Fruit fly (Drosophila melanogaster): ENCODE measurements around the gene Sf3b5.

Sf3b5 gene

dm6 chr3R:9048466-9049072, 33.4 kb upstream of the Sf3b5 start, which contains the start of gene Mst85C (continued):
- no peak for TF ChIP-seq eyg (GFP tag; optimal IDR thresholded peaks at IDR 0.05)
- no peak for TF ChIP-seq az2 (GFP tag; optimal IDR thresholded peaks at IDR 0.05)
- peak; percentile 33 for TF ChIP-seq CG17568 (GFP tag; optimal IDR thresholded peaks at IDR 0.05)
- TF ChIP-seq pnt (GFP tag; optimal IDR thresholded peaks at IDR 0.05), result no peak
- no peak for TF ChIP-seq ac (GFP tag; optimal IDR thresholded peaks at IDR 0.05)
- TF ChIP-seq CG6175 (GFP tag; IDR thresholded peaks at IDR 0.05), result no peak
- peak in 1 of 2 experiments; percentile 53 for TF ChIP-seq Pdp1 (GFP tag; optimal IDR thresholded peaks at IDR 0.05)
- TF ChIP-seq Poxn (GFP tag; IDR thresholded peaks at IDR 0.05), result no peak
- TF ChIP-seq CG7745 (tag; optimal IDR thresholded peaks at IDR 0.05), result no peak
- no peak for TF ChIP-seq gce (GFP tag; IDR thresholded peaks at IDR 0.05)
- TF ChIP-seq NK7.1 (GFP tag; optimal IDR thresholded peaks at IDR 0.05), result no peak
- TF ChIP-seq CG17612 (GFP tag; IDR thresholded peaks at IDR 0.05), result no peak
- TF ChIP-seq exex (tag; optimal IDR thresholded peaks at IDR 0.05), result peak; percentile 65
- no peak for TF ChIP-seq fd102C (GFP tag; optimal IDR thresholded peaks at IDR 0.05)
- TF ChIP-seq pfk (GFP tag; optimal IDR thresholded peaks at IDR 0.05), result no peak
- no peak for TF ChIP-seq CG5180 (GFP tag; optimal IDR thresholded peaks at IDR 0.05)
- TF ChIP-seq eve (GFP tag; optimal IDR thresholded peaks at IDR 0.05), result no peak
- no peak for TF ChIP-seq CG33213 (GFP tag; optimal IDR thresholded peaks at IDR 0.05)

dm6 chr3R:9047561-9048465, 32.7 kb upstream of the Sf3b5 start, which contains the start of gene Rel:
Gene Rel (minus strand): TSS chr3R:9047977.
- TF ChIP-seq CG2678 (tag; optimal IDR thresholded peaks at IDR 0.05) (peak; percentile 86), croc (GFP tag; conservative IDR thresholded peaks at IDR 0.05) (peak; percentile 48; the same call in 1 of the 3 replicates), zfh2 (GFP tag; optimal IDR thresholded peaks at IDR 0.05) (peak; percentile 30), CG3281 (GFP tag; optimal IDR thresholded peaks at IDR 0.05) (peak; percentile 78), prd (optimal IDR thresholded peaks at IDR 0.05) (no peak), prd (GFP tag; IDR thresholded peaks at IDR 0.05) (no peak), odd (GFP tag; optimal IDR thresholded peaks at IDR 0.05) (peak; percentile 12), shn (GFP tag; optimal IDR thresholded peaks at IDR 0.05) (peak; percentile 40), CG7839 (tag; optimal IDR thresholded peaks at IDR 0.05) (peak; percentile 82), MESR4 (GFP tag; optimal IDR thresholded peaks at IDR 0.05) (peak; percentile 27), CG3995 (GFP tag; optimal IDR thresholded peaks at IDR 0.05) (peak; percentile 54), CG9876 (GFP tag; optimal IDR thresholded peaks at IDR 0.05) (no peak), kay (GFP tag; optimal IDR thresholded peaks at IDR 0.05) (peak; percentile 82), CG9727 (GFP tag; optimal IDR thresholded peaks at IDR 0.05) (peak; percentile 81), CG14667 (GFP tag; IDR thresholded peaks at IDR 0.05) (no peak), NC2β (GFP tag; optimal IDR thresholded peaks at IDR 0.05) (peak; percentile 22), Max (GFP tag; optimal IDR thresholded peaks at IDR 0.05) (peak; percentile 56), sob (GFP tag; IDR thresholded peaks at IDR 0.05) (no peak), Mad (GFP tag; optimal IDR thresholded peaks at IDR 0.05) (no peak), CG12391 (tag; optimal IDR thresholded peaks at IDR 0.05) (peak; percentile 89), Scr (GFP tag; IDR thresholded peaks at IDR 0.05; ENCODE audit: partially characterized antibody) (no peak), CG9932 (GFP tag; IDR thresholded peaks at IDR 0.05) (no peak), CG17912 (GFP tag; optimal IDR thresholded peaks at IDR 0.05) (no peak), lbe (GFP tag; optimal IDR thresholded peaks at IDR 0.05) (peak; percentile 70), zen2 (GFP tag; IDR thresholded peaks at IDR 0.05; ENCODE audit: partially characterized antibody) (no peak), sug (tag; optimal IDR thresholded peaks at IDR 0.05) (peak; percentile 78), fd3F (GFP tag; optimal IDR thresholded peaks at IDR 0.05) (peak; percentile 56), CG8924 (tag; optimal IDR thresholded peaks at IDR 0.05) (peak; percentile 87), twi (tag; optimal IDR thresholded peaks at IDR 0.05) (peak; percentile 66), dan (GFP tag; IDR thresholded peaks at IDR 0.05) (no peak)

All from whole organism, embryonic.